Worm (Caenorhabditis elegans) whole organism, early embryonic: Measurements from ENCODE around the gene Y54G11A.1.

ENCODE experiments used
- B0310.2 ChIP-seq: sonication (generic microtip); optimal IDR thresholded peaks from 2 replicates; lab custom pipeline; 2016; ENCODE audit warnings: mild to moderate bottlenecking, missing genetic modification characterization, missing compliant biosample characterization
- F13C5.2 ChIP-seq: sonication (generic microtip); optimal IDR thresholded peaks from 2 replicates; lab custom pipeline; 2017; ENCODE audit warnings: mild to moderate bottlenecking, missing genetic modification characterization, inconsistent platforms, missing compliant biosample characterization
- ama-1 ChIP-seq: fragments of 150-350 bp; optimal IDR thresholded peaks from 2 replicates; lab custom pipeline; 2014
- ceh-13 ChIP-seq: fragments of 200-800 bp; sonication (Bioruptor generic); optimal IDR thresholded peaks from 2 replicates; lab custom pipeline; 2018; ENCODE audit warnings: mild to moderate bottlenecking, missing genetic modification characterization, missing compliant biosample characterization
- flt-1 ChIP-seq: fragments of 200-800 bp; sonication (Bioruptor generic); IDR thresholded peaks from 2 replicates; pipeline ENCODE4 v1.3.6; 2022; ENCODE audit warnings: missing genetic modification characterization, missing compliant biosample characterization
- hmg-4 ChIP-seq: fragments of 200-800 bp; sonication (Bioruptor generic); optimal IDR thresholded peaks from 2 replicates; lab custom pipeline; 2018; ENCODE audit warnings: mild to moderate bottlenecking, missing genetic modification characterization, missing compliant biosample characterization
- hnd-1 ChIP-seq: sonication (generic microtip); optimal IDR thresholded peaks from 2 replicates; lab custom pipeline; 2016; ENCODE audit warnings: missing genetic modification characterization, missing compliant biosample characterization
- tbx-37 ChIP-seq: fragments of 200-800 bp; sonication (Bioruptor generic); conservative IDR thresholded peaks from 2 replicates; pipeline ENCODE4 v1.3.6; 2022; ENCODE audit warnings: missing genetic modification reagents, missing genetic modification characterization, missing compliant biosample characterization
- tra-4 ChIP-seq: sonication (generic microtip); optimal IDR thresholded peaks from 2 replicates; lab custom pipeline; 2017; ENCODE audit warnings: missing genetic modification characterization, missing compliant biosample characterization

DNA sequence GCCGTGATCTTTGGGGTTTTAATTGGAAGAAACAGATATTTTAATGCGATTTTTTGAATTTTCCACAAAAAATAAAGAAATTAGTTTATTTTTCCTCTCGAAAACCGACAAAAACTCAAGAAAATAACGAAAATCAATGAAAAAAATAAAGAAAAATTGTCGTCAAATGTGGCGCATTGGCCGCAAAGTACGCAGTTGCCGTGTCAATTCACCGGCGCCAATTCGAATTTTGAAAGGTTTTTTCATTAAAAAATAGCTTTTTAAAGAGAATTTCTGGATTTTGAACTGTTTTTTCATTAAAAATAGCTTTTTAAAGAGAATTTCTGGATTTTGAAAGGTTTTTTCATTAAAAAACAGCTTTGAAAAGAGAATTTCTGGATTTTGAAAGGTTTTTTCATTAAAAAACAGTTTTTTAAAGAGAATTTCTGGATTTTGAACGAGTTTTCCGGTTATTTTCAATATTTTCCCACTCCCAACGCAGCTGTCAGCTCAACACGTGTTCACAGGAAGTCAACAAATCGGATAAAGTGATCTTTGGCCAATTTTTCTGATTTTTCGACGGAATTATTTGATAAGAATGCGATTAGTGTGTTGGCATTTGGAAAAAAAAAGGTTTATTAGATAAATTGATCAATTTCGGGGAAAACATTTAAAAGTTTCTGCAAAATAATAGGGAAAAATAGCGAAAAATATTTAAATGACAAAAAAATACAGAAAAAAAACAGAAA lies 34.5 kb downstream of the Y54G11A.1 start:
- TF ChIP-seq hmg-4 (GFP tag; lab: Kevin White, UChicago) (no peak), ceh-13 (GFP tag; lab: Kevin White, UChicago) (no peak), tra-4 (tag; lab: Kevin White, UChicago) (no peak), ama-1 (lab: Kevin White, UChicago) (no peak), tbx-37 (GFP tag; lab: Robert Waterston, UW) (no peak), flt-1 (GFP tag; lab: Robert Waterston, UW) (no peak), hnd-1 (tag; lab: Kevin White, UChicago) (no peak), F13C5.2 (tag; lab: Kevin White, UChicago) (no peak), B0310.2 (tag; lab: Kevin White, UChicago) (no peak)
